Worm (Caenorhabditis elegans): ENCODE measurements around the gene AH9.1.

Gene AH9.1

ce11 chrX:2258404-2258803 is 11.6 kb upstream of the AH9.1 start:
- TF ChIP-seq daf-16 (GFP tag; optimal IDR thresholded peaks at IDR 0.05) (no peak), daf-16 (tag; optimal IDR thresholded peaks at IDR 0.05) (peak; percentile 42), dve-1 (tag; optimal IDR thresholded peaks at IDR 0.05; ENCODE audit: insufficient read depth) (peak; percentile 33), unc-39 (tag; optimal IDR thresholded peaks at IDR 0.05) (no peak), nhr-6 (tag; optimal IDR thresholded peaks at IDR 0.05) (peak; percentile 69), dmd-8 (GFP tag; IDR thresholded peaks at IDR 0.05) (no peak), nhr-25 (tag; optimal IDR thresholded peaks at IDR 0.05; ENCODE audit: borderline replicate concordance, insufficient read depth) (peak; percentile 3), lsy-2 (tag; optimal IDR thresholded peaks at IDR 0.05) (peak in 1 of 2 experiments; percentile 3)

ce11 chrX:2258001-2258400 is 11.2 kb upstream of the AH9.1 start, which contains the start of gene crn-4:
crn-4 (minus strand) TSS chrX:2258101.
- TF ChIP-seq aha-1 (tag): no peak
- no peak for TF ChIP-seq mxl-3 (GFP tag; optimal IDR thresholded peaks at IDR 0.05)
- no peak for TF ChIP-seq spr-1 (tag; optimal IDR thresholded peaks at IDR 0.05)
- no peak for TF ChIP-seq set-16 (GFP tag; IDR thresholded peaks at IDR 0.05)
- TF ChIP-seq lin-29 (GFP tag; IDR thresholded peaks at IDR 0.05): no peak
- no peak for TF ChIP-seq zip-11 (GFP tag; IDR thresholded peaks at IDR 0.05)
- TF ChIP-seq mep-1 (tag; optimal IDR thresholded peaks at IDR 0.05): no peak
- no peak for TF ChIP-seq F10B5.3 (tag; optimal IDR thresholded peaks at IDR 0.05)
- no peak for TF ChIP-seq nhr-237 (tag; optimal IDR thresholded peaks at IDR 0.05)
- no peak for TF ChIP-seq daf-8 (GFP tag; IDR thresholded peaks at IDR 0.05)
- no peak for TF ChIP-seq ceh-28 (tag; optimal IDR thresholded peaks at IDR 0.05)
- TF ChIP-seq daf-19 (GFP tag; conservative IDR thresholded peaks at IDR 0.05): no peak

- TF ChIP-seq zip-2 (tag; optimal IDR thresholded peaks at IDR 0.05): peak; percentile 46
- TF ChIP-seq T26A8.4 (GFP tag; IDR thresholded peaks at IDR 0.05): peak; percentile 94
- TF ChIP-seq spr-1 (tag; optimal IDR thresholded peaks at IDR 0.05): peak; percentile 91
- TF ChIP-seq spr-3 (GFP tag; optimal IDR thresholded peaks at IDR 0.05): peak; percentile 58
- TF ChIP-seq ceh-32 (tag; optimal IDR thresholded peaks at IDR 0.05; ENCODE audit: poor library complexity): peak; percentile 40
- TF ChIP-seq nhr-102 (tag; optimal IDR thresholded peaks at IDR 0.05): peak; percentile 94
- no peak for TF ChIP-seq ceh-44 (GFP tag; IDR thresholded peaks at IDR 0.05)
- TF ChIP-seq sdz-12 (GFP tag; optimal IDR thresholded peaks at IDR 0.05): no peak
- peak; percentile 98 for TF ChIP-seq nhr-6 (tag; optimal IDR thresholded peaks at IDR 0.05)
- TF ChIP-seq madf-5 (GFP tag; IDR thresholded peaks at IDR 0.05): no peak
- TF ChIP-seq mes-2 (tag; optimal IDR thresholded peaks at IDR 0.05; ENCODE audit: poor library complexity, severe bottlenecking): peak; percentile 93
- no peak for TF ChIP-seq daf-12 (tag; optimal IDR thresholded peaks at IDR 0.05)
- peak; percentile 96 for TF ChIP-seq zfp-2 (tag; optimal IDR thresholded peaks at IDR 0.05)
- peak; percentile 66 for TF ChIP-seq nhr-10 (tag; optimal IDR thresholded peaks at IDR 0.05)
- no peak for TF ChIP-seq ceh-82 (tag; optimal IDR thresholded peaks at IDR 0.05)
- peak; percentile 85 for TF ChIP-seq Y75B8A.6 (GFP tag; IDR thresholded peaks at IDR 0.05)
- TF ChIP-seq mxl-2 (GFP tag; conservative IDR thresholded peaks at IDR 0.05): no peak
- peak; percentile 84 for TF ChIP-seq jun-1 (tag; optimal IDR thresholded peaks at IDR 0.05)
- no peak for TF ChIP-seq egl-27 (tag; optimal IDR thresholded peaks at IDR 0.05)
- TF ChIP-seq nhr-48 (tag; optimal IDR thresholded peaks at IDR 0.05): peak; percentile 88
- TF ChIP-seq T20F7.1 (GFP tag; optimal IDR thresholded peaks at IDR 0.05): peak; percentile 86
- TF ChIP-seq lin-13 (GFP tag; optimal IDR thresholded peaks at IDR 0.05): peak; percentile 95
- TF ChIP-seq unc-62 (GFP tag; optimal IDR thresholded peaks at IDR 0.05 in 1 of 2): peak in 1 of 2 experiments; percentile 97
- TF ChIP-seq unc-62 (tag; optimal IDR thresholded peaks at IDR 0.05): no peak
- TF ChIP-seq fkh-10 (GFP tag; optimal IDR thresholded peaks at IDR 0.05): peak; percentile 99
- no peak for TF ChIP-seq skn-1 (tag; optimal IDR thresholded peaks at IDR 0.05)
- no peak for TF ChIP-seq Y105C5A.15 (GFP tag; IDR thresholded peaks at IDR 0.05)
- TF ChIP-seq daf-8 (GFP tag; IDR thresholded peaks at IDR 0.05): no peak
- no peak for TF ChIP-seq cey-2 (tag; optimal IDR thresholded peaks at IDR 0.05; ENCODE audit: borderline replicate concordance, insufficient read depth)
- no peak; the same call in none of the 2 replicates for TF ChIP-seq arid-1 (GFP tag; conservative IDR thresholded peaks at IDR 0.05)
- peak in 1 of 2 experiments; percentile 75 for TF ChIP-seq daf-16 (GFP tag; optimal IDR thresholded peaks at IDR 0.05)
- peak; percentile 85 for TF ChIP-seq daf-16 (tag; optimal IDR thresholded peaks at IDR 0.05)
These were observed 4.1 kb downstream of the AH9.1 start, which contains the start of gene rpl-11.2 for ce11 chrX:2242568-2243185. rpl-11.2 (minus strand) TSS chrX:2242618.
